Worm (Caenorhabditis elegans): ENCODE measurements around the gene srlf-2.
A peak's percentile ranks its signal among the peaks of the same experiment; 100 is the strongest.

srlf-2 gene

ce11 chrIV:8532024-8532423 is 42.0 kb downstream of the srlf-2 start:
- TF ChIP-seq elt-2 (tag; optimal IDR thresholded peaks at IDR 0.05) (peak; percentile 92), elt-3 (tag; optimal IDR thresholded peaks at IDR 0.05) (no peak), mdl-1 (tag; optimal IDR thresholded peaks at IDR 0.05) (no peak), sea-2 (GFP tag; optimal IDR thresholded peaks at IDR 0.05) (no peak), lsy-12 (tag; optimal IDR thresholded peaks at IDR 0.05) (no peak), nhr-28 (tag; optimal IDR thresholded peaks at IDR 0.05) (no peak), ztf-4 (tag; optimal IDR thresholded peaks at IDR 0.05) (no peak), snpc-4 (tag; optimal IDR thresholded peaks at IDR 0.05) (no peak), nhr-11 (tag; optimal IDR thresholded peaks at IDR 0.05) (no peak), tbx-2 (tag; optimal IDR thresholded peaks at IDR 0.05) (no peak), pqm-1 (tag; optimal IDR thresholded peaks at IDR 0.05) (peak; percentile 74), nhr-12 (tag; optimal IDR thresholded peaks at IDR 0.05) (no peak), fos-1 (tag; optimal IDR thresholded peaks at IDR 0.05) (no peak), nhr-23 (tag; optimal IDR thresholded peaks at IDR 0.05) (no peak), eor-1 (tag; optimal IDR thresholded peaks at IDR 0.05) (no peak), hmg-11 (tag; optimal IDR thresholded peaks at IDR 0.05) (no peak), pha-4 (tag; optimal IDR thresholded peaks at IDR 0.05) (peak; percentile 10)

ce11 chrIV:8532796-8533195 is 42.8 kb downstream of the srlf-2 start:
- TF ChIP-seq nfya-1 (tag; optimal IDR thresholded peaks at IDR 0.05; ENCODE audit: insufficient read depth) = peak; percentile 70
- TF ChIP-seq R02D3.7 (tag; optimal IDR thresholded peaks at IDR 0.05) = no peak
- peak; percentile 80 for TF ChIP-seq elt-2 (tag; optimal IDR thresholded peaks at IDR 0.05)
- no peak for TF ChIP-seq aly-2 (tag; optimal IDR thresholded peaks at IDR 0.05)
- TF ChIP-seq nhr-23 (tag; optimal IDR thresholded peaks at IDR 0.05) = no peak
- TF ChIP-seq pqm-1 (tag; optimal IDR thresholded peaks at IDR 0.05) = peak; percentile 62
- no peak for TF ChIP-seq ztf-4 (tag; optimal IDR thresholded peaks at IDR 0.05)
- TF ChIP-seq egl-27 (tag; optimal IDR thresholded peaks at IDR 0.05) = no peak
- TF ChIP-seq unc-39 (tag; optimal IDR thresholded peaks at IDR 0.05) = no peak

ce11 chrIV:8534189-8534588 is 44.2 kb downstream of the srlf-2 start:
- TF ChIP-seq zag-1 (tag; optimal IDR thresholded peaks at IDR 0.05) (no peak), pha-4 (tag; optimal IDR thresholded peaks at IDR 0.05) (peak; percentile 8), nhr-67 (tag; optimal IDR thresholded peaks at IDR 0.05) (no peak), egl-27 (tag; optimal IDR thresholded peaks at IDR 0.05) (peak; percentile 25), pqm-1 (tag; optimal IDR thresholded peaks at IDR 0.05) (peak; percentile 43), elt-2 (tag; optimal IDR thresholded peaks at IDR 0.05) (peak; percentile 77)

ce11 chrIV:8534997-8535414 is 45.0 kb downstream of the srlf-2 start:
- TF ChIP-seq egl-5 (tag; optimal IDR thresholded peaks at IDR 0.05) (no peak), unc-39 (tag; optimal IDR thresholded peaks at IDR 0.05) (no peak), elt-2 (tag; optimal IDR thresholded peaks at IDR 0.05) (peak; percentile 78), nhr-67 (tag; optimal IDR thresholded peaks at IDR 0.05) (no peak), elt-3 (tag; optimal IDR thresholded peaks at IDR 0.05) (peak in 1 of 3 experiments; percentile 6), snpc-4 (tag; optimal IDR thresholded peaks at IDR 0.05) (no peak), ceh-16 (tag; optimal IDR thresholded peaks at IDR 0.05) (no peak), lsy-12 (tag; optimal IDR thresholded peaks at IDR 0.05) (peak; percentile 32), nhr-76 (tag; optimal IDR thresholded peaks at IDR 0.05) (peak; percentile 78), hmg-11 (tag; optimal IDR thresholded peaks at IDR 0.05) (no peak), nhr-12 (tag; optimal IDR thresholded peaks at IDR 0.05) (no peak), unc-62 (GFP tag; optimal IDR thresholded peaks at IDR 0.05) (no peak), tbx-2 (tag; optimal IDR thresholded peaks at IDR 0.05) (no peak), lin-15B (tag; optimal IDR thresholded peaks at IDR 0.05) (no peak), ama-1 (optimal IDR thresholded peaks at IDR 0.05) (peak; percentile 51), nfya-1 (tag; optimal IDR thresholded peaks at IDR 0.05; ENCODE audit: insufficient read depth) (peak; percentile 73), skn-1 (tag; optimal IDR thresholded peaks at IDR 0.05) (peak; percentile 23), nhr-11 (tag; optimal IDR thresholded peaks at IDR 0.05) (no peak), pqm-1 (tag; optimal IDR thresholded peaks at IDR 0.05) (peak; percentile 53), fkh-2 (tag; optimal IDR thresholded peaks at IDR 0.05) (no peak), nhr-43 (tag; optimal IDR thresholded peaks at IDR 0.05; ENCODE audit: poor library complexity, severe bottlenecking) (peak; percentile 84), pha-4 (tag; optimal IDR thresholded peaks at IDR 0.05) (no peak), mdl-1 (tag; optimal IDR thresholded peaks at IDR 0.05) (peak; percentile 69), ceh-28 (tag; optimal IDR thresholded peaks at IDR 0.05) (peak; percentile 42), nhr-25 (tag; optimal IDR thresholded peaks at IDR 0.05) (peak; percentile 71), mml-1 (tag; optimal IDR thresholded peaks at IDR 0.05) (peak; percentile 54), nhr-23 (tag; optimal IDR thresholded peaks at IDR 0.05) (peak; percentile 63)
